Worm (Caenorhabditis elegans) whole organism, L3 larva: ENCODE results near the gene R12C12.5.

Source experiments
- R02D3.7 ChIP-seq: fragments of 150-350 bp; optimal IDR thresholded peaks from 2 replicates; lab custom pipeline; 2014; ENCODE audit warnings: missing biosample characterization, missing genetic modification characterization
- lin-15B ChIP-seq: fragments of 150-350 bp; optimal IDR thresholded peaks from 2 replicates; lab custom pipeline; 2014; ENCODE audit warnings: missing biosample characterization, missing genetic modification characterization
- mdl-1 ChIP-seq: fragments of 150-350 bp; optimal IDR thresholded peaks from 2 replicates; lab custom pipeline; 2014; ENCODE audit warnings: missing biosample characterization, missing genetic modification characterization
- nhr-12 ChIP-seq: fragments of 150-350 bp; optimal IDR thresholded peaks from 2 replicates; lab custom pipeline; 2014; ENCODE audit warnings: missing biosample characterization, missing genetic modification characterization
- nhr-237 ChIP-seq: fragments of 150-350 bp; optimal IDR thresholded peaks from 2 replicates; lab custom pipeline; 2014; ENCODE audit warnings: missing biosample characterization, missing genetic modification characterization
- nhr-67 ChIP-seq: fragments of 150-350 bp; optimal IDR thresholded peaks from 2 replicates; lab custom pipeline; 2014; ENCODE audit warnings: missing biosample characterization, missing genetic modification characterization
- pha-4 ChIP-seq: fragments of 150-350 bp; optimal IDR thresholded peaks from 2 replicates; lab custom pipeline; 2014; ENCODE audit warnings: missing biosample characterization, missing genetic modification reagents, missing genetic modification characterization
- pqm-1 ChIP-seq: fragments of 150-350 bp; optimal IDR thresholded peaks from 2 replicates; lab custom pipeline; 2017; ENCODE audit warnings: missing biosample characterization, missing genetic modification characterization, inconsistent platforms
- skn-1 ChIP-seq: fragments of 150-350 bp; optimal IDR thresholded peaks from 2 replicates; lab custom pipeline; 2014; ENCODE audit warnings: missing biosample characterization, missing genetic modification characterization

DNA sequence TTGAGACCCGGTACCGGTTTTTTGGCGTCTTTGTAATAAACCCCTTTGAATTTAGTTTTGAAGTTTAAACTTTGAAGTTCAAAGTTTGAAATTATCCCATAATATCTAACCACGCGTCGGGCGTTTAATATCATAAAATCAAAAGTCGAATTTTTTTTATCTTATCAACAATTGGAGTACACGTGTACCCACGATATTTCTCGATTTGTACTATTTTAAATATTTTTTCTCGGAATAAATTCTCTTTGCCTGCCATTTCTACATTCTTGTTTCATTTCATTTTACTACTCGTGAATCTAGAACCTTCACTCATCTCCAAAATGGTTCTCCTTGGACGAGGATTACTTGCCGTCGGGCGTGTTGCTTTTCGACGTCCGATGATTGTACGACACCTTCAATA is 5.2 kb upstream of the R12C12.5 start, which contains the start of gene gldc-1:
- no peak for TF ChIP-seq skn-1 (tag; lab: Kevin White, UChicago)
- TF ChIP-seq nhr-67 (tag; lab: Kevin White, UChicago), result no peak
- TF ChIP-seq mdl-1 (tag; lab: Kevin White, UChicago), result no peak
- no peak for TF ChIP-seq pha-4 (tag; lab: Kevin White, UChicago)
- peak; percentile 50 for TF ChIP-seq pqm-1 (tag; lab: Kevin White, UChicago)
- no peak for TF ChIP-seq lin-15B (tag; lab: Kevin White, UChicago)
- TF ChIP-seq nhr-237, result no peak
- TF ChIP-seq nhr-12 (tag; lab: Kevin White, UChicago), result no peak
- TF ChIP-seq R02D3.7 (tag; lab: Kevin White, UChicago), result no peak
